Fruit fly (Drosophila melanogaster): ENCODE data around the gene CG32262.

CG32262 gene

dm6 chr3L:3785688-3786087 lies 24.3 kb downstream of the CG32262 start (continued):
- peak; percentile 67 for TF ChIP-seq ara (GFP tag; IDR thresholded peaks at IDR 0.05)
- peak; percentile 27 for TF ChIP-seq ind (GFP tag; optimal IDR thresholded peaks at IDR 0.05)
- TF ChIP-seq pan (optimal IDR thresholded peaks at IDR 0.05): no peak
- peak in 1 of 2 experiments; percentile 61 for TF ChIP-seq pan (GFP tag; optimal IDR thresholded peaks at IDR 0.05 in 1 of 2, IDR thresholded peaks at IDR 0.05 in 1 of 2)
- TF ChIP-seq sens (GFP tag): peak; percentile 10
- no peak for TF ChIP-seq HmgD (GFP tag; optimal IDR thresholded peaks at IDR 0.05)
- peak; percentile 53; the same call in 1 of the 2 replicates for TF ChIP-seq slbo (GFP tag; IDR thresholded peaks at IDR 0.05)
- peak; percentile 18 for TF ChIP-seq lilli (GFP tag; optimal IDR thresholded peaks at IDR 0.05)
- peak; percentile 61 for TF ChIP-seq E2f1 (GFP tag; IDR thresholded peaks at IDR 0.05)
- TF ChIP-seq CG8290 (GFP tag; optimal IDR thresholded peaks at IDR 0.05): no peak
- TF ChIP-seq CG8290 (tag; optimal IDR thresholded peaks at IDR 0.05): peak in 1 of 2 experiments; percentile 7
- TF ChIP-seq CG17612 (GFP tag; IDR thresholded peaks at IDR 0.05): 0 out of 2 replicates have a peak, but pooled peaks have one; percentile 37
- no peak for TF ChIP-seq CG10565 (GFP tag; optimal IDR thresholded peaks at IDR 0.05)
- peak; percentile 13 for TF ChIP-seq CG17359 (tag; optimal IDR thresholded peaks at IDR 0.05)
- 0 out of 4 replicates have a peak, but pooled peaks have one; percentile 43 for TF ChIP-seq chinmo (GFP tag; IDR thresholded peaks at IDR 0.05; ENCODE audit: partially characterized antibody)
- TF ChIP-seq Med (GFP tag): peak; percentile 78
- TF ChIP-seq ranshi (GFP tag; IDR thresholded peaks at IDR 0.05): peak; percentile 28; the same call in 1 of the 2 replicates
- TF ChIP-seq eve (GFP tag; optimal IDR thresholded peaks at IDR 0.05): peak in 1 of 2 experiments; percentile 3
- peak; percentile 3 for TF ChIP-seq Xbp1 (GFP tag; optimal IDR thresholded peaks at IDR 0.05)
- TF ChIP-seq cato (GFP tag; optimal IDR thresholded peaks at IDR 0.05; ENCODE audit: borderline replicate concordance): no peak
- peak; percentile 53; the same call in 1 of the 3 replicates for TF ChIP-seq ken (GFP tag; IDR thresholded peaks at IDR 0.05)
- peak; percentile 57 for TF ChIP-seq gem (tag; optimal IDR thresholded peaks at IDR 0.05)
- peak; percentile 59 for TF ChIP-seq Sox102F (GFP tag; optimal IDR thresholded peaks at IDR 0.05)
- peak; percentile 52 for TF ChIP-seq peb (GFP tag; IDR thresholded peaks at IDR 0.05)
- no peak for TF ChIP-seq Trl (optimal IDR thresholded peaks at IDR 0.05)
- TF ChIP-seq Trl (GFP tag; optimal IDR thresholded peaks at IDR 0.05): peak; percentile 1
- peak; percentile 31 for TF ChIP-seq dmrt11E (tag; optimal IDR thresholded peaks at IDR 0.05)
- TF ChIP-seq pita (GFP tag; optimal IDR thresholded peaks at IDR 0.05): no peak
- no peak for TF ChIP-seq emc (GFP tag; optimal IDR thresholded peaks at IDR 0.05)
- peak; percentile 12 for TF ChIP-seq CG15696 (tag; optimal IDR thresholded peaks at IDR 0.05)
- peak; percentile 20; the same call in 1 of the 2 replicates for TF ChIP-seq vvl (GFP tag; IDR thresholded peaks at IDR 0.05)
- no peak for TF ChIP-seq sc (optimal IDR thresholded peaks at IDR 0.05)
- TF ChIP-seq sc (GFP tag; optimal IDR thresholded peaks at IDR 0.05): peak; percentile 13
- peak; percentile 9 for TF ChIP-seq CG13424 (tag; optimal IDR thresholded peaks at IDR 0.05)
- TF ChIP-seq Xrp1 (GFP tag; IDR thresholded peaks at IDR 0.05): peak; percentile 71; the same call in 1 of the 2 replicates
- peak; percentile 47; the same call in 1 of the 2 replicates for TF ChIP-seq HLH3B (GFP tag; IDR thresholded peaks at IDR 0.05)
- TF ChIP-seq gce (GFP tag; IDR thresholded peaks at IDR 0.05): 0 out of 3 replicates have a peak, but pooled peaks have one; percentile 46
- TF ChIP-seq lmd (GFP tag; IDR thresholded peaks at IDR 0.05): peak; percentile 51
- no peak for TF ChIP-seq CkIIα-i1 (GFP tag; IDR thresholded peaks at IDR 0.05)
- TF ChIP-seq CoRest (tag; optimal IDR thresholded peaks at IDR 0.05): no peak
- TF ChIP-seq phol (tag; optimal IDR thresholded peaks at IDR 0.05): peak; percentile 27
- TF ChIP-seq CG10366 (GFP tag; IDR thresholded peaks at IDR 0.05): peak; percentile 24; the same call in 1 of the 2 replicates
- TF ChIP-seq Hr51 (GFP tag; optimal IDR thresholded peaks at IDR 0.05): peak in 1 of 2 experiments; percentile 19
- peak; percentile 71 for TF ChIP-seq CG14441 (GFP tag; IDR thresholded peaks at IDR 0.05)
- no peak for TF ChIP-seq Sox100B (GFP tag; optimal IDR thresholded peaks at IDR 0.05)
- TF ChIP-seq dmrt99B (tag; optimal IDR thresholded peaks at IDR 0.05): peak; percentile 24
- peak; percentile 29 for TF ChIP-seq CG10979 (tag; optimal IDR thresholded peaks at IDR 0.05)
- TF ChIP-seq Ets97D (GFP tag; optimal IDR thresholded peaks at IDR 0.05): no peak
- peak; percentile 34 for TF ChIP-seq CG4404 (GFP tag; IDR thresholded peaks at IDR 0.05)
- TF ChIP-seq gsb-n (tag; optimal IDR thresholded peaks at IDR 0.05): no peak
- TF ChIP-seq stc (GFP tag; IDR thresholded peaks at IDR 0.05): peak; percentile 59
- TF ChIP-seq B-H1 (GFP tag; IDR thresholded peaks at IDR 0.05): peak; percentile 29
